Worm (Caenorhabditis elegans) whole organism, late embryonic: ENCODE measurements around the gene T20G5.8.

Experiments used
- C38D4.7 ChIP-seq: fragments of 200-800 bp; sonication (Bioruptor generic); optimal IDR thresholded peaks from 2 replicates; lab custom pipeline; 2018; ENCODE audit warnings: mild to moderate bottlenecking, missing genetic modification characterization, moderate library complexity, missing compliant biosample characterization
- ama-1 ChIP-seq: fragments of 150-350 bp; optimal IDR thresholded peaks from 2 replicates; lab custom pipeline; 2014
- pax-1 ChIP-seq: fragments of 150-350 bp; optimal IDR thresholded peaks from 2 replicates; lab custom pipeline; 2014; ENCODE audit warnings: missing biosample characterization, missing genetic modification characterization
- pha-4 ChIP-seq: fragments of 150-350 bp; optimal IDR thresholded peaks from 2 replicates; lab custom pipeline; 2018; ENCODE audit warnings: missing biosample characterization, missing genetic modification reagents, missing genetic modification characterization
- pqm-1 ChIP-seq: sonication (generic microtip); optimal IDR thresholded peaks from 2 replicates; lab custom pipeline; 2016; ENCODE audit warnings: missing genetic modification characterization, missing compliant biosample characterization
- rnt-1 ChIP-seq: sonication (generic microtip); optimal IDR thresholded peaks from 2 replicates; lab custom pipeline; 2016; ENCODE audit warnings: missing genetic modification characterization, missing compliant biosample characterization
- sox-4 ChIP-seq: sonication (generic microtip); optimal IDR thresholded peaks from 2 replicates; lab custom pipeline; 2017; ENCODE audit warnings: mild to moderate bottlenecking, missing genetic modification characterization, inconsistent platforms, missing compliant biosample characterization
- ztf-16 ChIP-seq: sonication (generic microtip); optimal IDR thresholded peaks from 2 replicates; lab custom pipeline; 2017; ENCODE audit warnings: missing genetic modification characterization, missing compliant biosample characterization

- TF ChIP-seq pha-4 (no peak), sox-4 (tag; lab: Kevin White, UChicago) (no peak), ztf-16 (no peak), C38D4.7 (GFP tag; lab: Kevin White, UChicago) (no peak), ama-1 (no peak), pqm-1 (tag; lab: Kevin White, UChicago) (no peak), rnt-1 (tag; lab: Kevin White, UChicago) (no peak), pax-1 (tag; lab: Kevin White, UChicago) (no peak)
Observed at ce11 chrIII:10196796-10197195, 2.4 kb upstream of the T20G5.8 start.
